Worm (Caenorhabditis elegans) whole organism, late embryonic: ENCODE results near the gene F23F1.4.

Experiments used
- F13H6.1 ChIP-seq: sonication (generic microtip); optimal IDR thresholded peaks from 2 replicates; lab custom pipeline; 2016; ENCODE audit warnings: missing genetic modification characterization, missing compliant biosample characterization
- K09A11.1 ChIP-seq: sonication (generic microtip); optimal IDR thresholded peaks from 2 replicates; lab custom pipeline; 2017; ENCODE audit warnings: antibody characterized with exemption, mild to moderate bottlenecking, missing genetic modification characterization, missing compliant biosample characterization; ENCODE audit not compliant: insufficient read depth
- T23F11.4 ChIP-seq: fragments of 200-800 bp; sonication (Bioruptor generic); optimal IDR thresholded peaks from 2 replicates; lab custom pipeline; 2018; ENCODE audit warnings: mild to moderate bottlenecking, missing genetic modification characterization, missing compliant biosample characterization
- ceh-14 ChIP-seq: sonication (generic microtip); optimal IDR thresholded peaks from 2 replicates; lab custom pipeline; 2016; ENCODE audit warnings: missing genotype, missing genetic modification characterization, missing compliant biosample characterization
- ceh-18 ChIP-seq: sonication (generic microtip); optimal IDR thresholded peaks from 2 replicates; lab custom pipeline; 2016; ENCODE audit warnings: missing genetic modification characterization, missing compliant biosample characterization
- ceh-19 ChIP-seq: fragments of 200-800 bp; sonication (Bioruptor generic); optimal IDR thresholded peaks from 2 replicates; lab custom pipeline; 2018; ENCODE audit warnings: mild to moderate bottlenecking, missing genetic modification characterization, missing compliant biosample characterization
- ceh-22 ChIP-seq: sonication (generic microtip); optimal IDR thresholded peaks from 2 replicates; lab custom pipeline; 2017; ENCODE audit warnings: missing biosample characterization, missing genetic modification characterization
- ceh-24 ChIP-seq: sonication (generic microtip); optimal IDR thresholded peaks from 2 replicates; lab custom pipeline; 2016; ENCODE audit warnings: mild to moderate bottlenecking, missing genetic modification characterization, missing compliant biosample characterization
- ceh-34 ChIP-seq: sonication (generic microtip); optimal IDR thresholded peaks from 2 replicates; lab custom pipeline; 2016; ENCODE audit warnings: mild to moderate bottlenecking, missing genetic modification characterization, missing compliant biosample characterization
- ceh-45 ChIP-seq: fragments of 200-800 bp; sonication (Bioruptor generic); IDR thresholded peaks from 2 replicates; pipeline ENCODE4 v1.3.6; 2022; ENCODE audit warnings: missing genetic modification reagents, missing genetic modification characterization, missing compliant biosample characterization
- ceh-6 ChIP-seq: fragments of 200-800 bp; sonication (Bioruptor generic); optimal IDR thresholded peaks from 2 replicates; lab custom pipeline; 2018; ENCODE audit warnings: mild to moderate bottlenecking, missing genetic modification characterization, missing compliant biosample characterization
- ceh-9 ChIP-seq: sonication (generic microtip); optimal IDR thresholded peaks from 2 replicates; lab custom pipeline; 2016; ENCODE audit warnings: mild to moderate bottlenecking, missing genetic modification characterization, inconsistent platforms, missing compliant biosample characterization
- dve-1 ChIP-seq: sonication (generic microtip); optimal IDR thresholded peaks from 2 replicates; lab custom pipeline; 2017; ENCODE audit warnings: antibody characterized with exemption, mild to moderate bottlenecking, missing genetic modification characterization, missing compliant biosample characterization
- fax-1 ChIP-seq: sonication (generic microtip); optimal IDR thresholded peaks from 2 replicates; lab custom pipeline; 2016; ENCODE audit warnings: missing genotype, missing genetic modification characterization, missing compliant biosample characterization
- hlh-13 ChIP-seq: fragments of 200-800 bp; sonication (Bioruptor generic); optimal IDR thresholded peaks from 2 replicates; lab custom pipeline; 2018; ENCODE audit warnings: mild to moderate bottlenecking, missing genetic modification characterization, missing compliant biosample characterization
- hlh-30 ChIP-seq: sonication (generic microtip); optimal IDR thresholded peaks from 2 replicates; lab custom pipeline; 2017; ENCODE audit warnings: antibody characterized with exemption, missing genetic modification characterization, missing compliant biosample characterization; ENCODE audit not compliant: insufficient read depth
- hlh-6 ChIP-seq: sonication (generic microtip); optimal IDR thresholded peaks from 2 replicates; lab custom pipeline; 2016; ENCODE audit warnings: missing genotype, missing genetic modification characterization, missing compliant biosample characterization
- lin-11 ChIP-seq: fragments of 200-800 bp; sonication (Bioruptor generic); optimal IDR thresholded peaks from 2 replicates; lab custom pipeline; 2018; ENCODE audit warnings: mild to moderate bottlenecking, missing genetic modification characterization, missing compliant biosample characterization
- madf-2 ChIP-seq: sonication (generic microtip); optimal IDR thresholded peaks from 2 replicates; lab custom pipeline; 2017; ENCODE audit warnings: missing genetic modification characterization, missing compliant biosample characterization
- mec-3 ChIP-seq: sonication (generic microtip); optimal IDR thresholded peaks from 2 replicates; lab custom pipeline; 2016; ENCODE audit warnings: borderline replicate concordance, missing genetic modification characterization, missing compliant biosample characterization
- nfya-1 ChIP-seq: sonication (generic microtip); optimal IDR thresholded peaks from 2 replicates; lab custom pipeline; 2017; ENCODE audit warnings: missing genetic modification characterization, mild to moderate bottlenecking, missing compliant biosample characterization, antibody characterized with exemption, moderate library complexity
- nhr-232 ChIP-seq: sonication (generic microtip); optimal IDR thresholded peaks from 2 replicates; lab custom pipeline; 2016; ENCODE audit warnings: missing genetic modification characterization, missing compliant biosample characterization
- npax-4 ChIP-seq: sonication (generic microtip); optimal IDR thresholded peaks from 2 replicates; lab custom pipeline; 2016; ENCODE audit warnings: missing genetic modification characterization, missing compliant biosample characterization
- odd-2 ChIP-seq: sonication (generic microtip); optimal IDR thresholded peaks from 2 replicates; lab custom pipeline; 2017; ENCODE audit warnings: antibody characterized with exemption, mild to moderate bottlenecking, missing genetic modification characterization, missing compliant biosample characterization
- pag-3 ChIP-seq: sonication (generic microtip); optimal IDR thresholded peaks from 2 replicates; lab custom pipeline; 2016; ENCODE audit warnings: missing compliant biosample characterization, missing genetic modification characterization, borderline replicate concordance
- pax-1 ChIP-seq: fragments of 150-350 bp; optimal IDR thresholded peaks from 2 replicates; lab custom pipeline; 2014; ENCODE audit warnings: missing biosample characterization, missing genetic modification characterization
- pha-2 ChIP-seq: sonication (generic microtip); optimal IDR thresholded peaks from 2 replicates; lab custom pipeline; 2017; ENCODE audit warnings: mild to moderate bottlenecking, missing genetic modification characterization, missing compliant biosample characterization
- pqm-1 ChIP-seq: sonication (generic microtip); optimal IDR thresholded peaks from 2 replicates; lab custom pipeline; 2016; ENCODE audit warnings: missing genetic modification characterization, missing compliant biosample characterization
- ref-2 ChIP-seq: sonication (generic microtip); optimal IDR thresholded peaks from 2 replicates; lab custom pipeline; 2016; ENCODE audit warnings: missing genetic modification characterization, missing compliant biosample characterization
- rnt-1 ChIP-seq: sonication (generic microtip); optimal IDR thresholded peaks from 2 replicates; lab custom pipeline; 2016; ENCODE audit warnings: missing genetic modification characterization, missing compliant biosample characterization
- sdc-2 ChIP-seq: sonication (generic microtip); optimal IDR thresholded peaks from 2 replicates; lab custom pipeline; 2016; ENCODE audit warnings: missing genotype, missing genetic modification characterization, missing compliant biosample characterization
- sox-2 ChIP-seq: fragments of 200-800 bp; sonication (Bioruptor generic); IDR thresholded peaks from 2 replicates; pipeline ENCODE4 v1.3.6; 2022; ENCODE audit warnings: missing genetic modification reagents, missing genetic modification characterization, missing compliant biosample characterization
- sox-4 ChIP-seq: sonication (generic microtip); optimal IDR thresholded peaks from 2 replicates; lab custom pipeline; 2017; ENCODE audit warnings: mild to moderate bottlenecking, missing genetic modification characterization, inconsistent platforms, missing compliant biosample characterization
- syd-9 ChIP-seq: sonication (generic microtip); optimal IDR thresholded peaks from 2 replicates; lab custom pipeline; 2016; ENCODE audit warnings: mild to moderate bottlenecking, missing genetic modification characterization, moderate library complexity, missing compliant biosample characterization
- tbx-7 ChIP-seq: sonication (generic microtip); optimal IDR thresholded peaks from 2 replicates; lab custom pipeline; 2016; ENCODE audit warnings: missing genotype, missing genetic modification characterization, missing compliant biosample characterization
- unc-3 ChIP-seq, 2 experiments: fragments of 200-800 bp in 1 of 2; sonication (Bioruptor generic) in 1 of 2; sonication (generic microtip) in 1 of 2; conservative IDR thresholded peaks in 1 of 2; optimal IDR thresholded peaks in 1 of 2; 2 replicates each; pipeline versions ENCODE4 v1.3.6 to Lab custom; 2016 to 2022; ENCODE audit warnings: missing compliant biosample characterization in 2 of 2, missing genetic modification characterization in 2 of 2, missing genetic modification reagents in 1 of 2
- unc-42 ChIP-seq: sonication (generic microtip); optimal IDR thresholded peaks from 2 replicates; lab custom pipeline; 2016; ENCODE audit warnings: missing genotype, missing genetic modification characterization, missing compliant biosample characterization
- unc-55 ChIP-seq: sonication (generic microtip); optimal IDR thresholded peaks from 2 replicates; lab custom pipeline; 2017; ENCODE audit warnings: missing biosample characterization, missing genetic modification reagents, missing genetic modification characterization

Gene F23F1.4

DNA sequence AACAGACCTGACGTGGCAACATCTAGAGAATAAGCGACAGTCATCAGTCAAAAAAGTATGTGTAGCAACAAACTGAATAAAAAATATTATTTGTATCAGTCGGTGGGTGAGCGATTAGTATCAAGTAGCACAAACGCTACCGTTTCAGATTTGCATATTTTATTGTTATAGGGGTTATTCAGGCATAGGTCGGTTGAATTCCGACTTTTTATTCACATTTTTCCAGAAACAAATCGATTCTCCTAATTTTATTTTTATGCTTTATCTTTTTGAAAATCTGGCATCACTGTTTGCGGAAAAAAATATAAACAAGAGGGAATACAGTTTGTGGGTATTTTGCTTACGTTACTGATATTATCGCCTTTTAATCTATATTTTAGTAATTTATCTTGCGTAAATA lies 16.4 kb downstream of the F23F1.4 start, which contains the start of gene best-4:
Gene best-4 (minus strand): TSS at position 101 of the 400 bp plus-strand sequence.
- TF ChIP-seq sox-4 (no peak), tbx-7 (tag; lab: Kevin White, UChicago) (no peak), ceh-14 (tag; lab: Kevin White, UChicago) (no peak), ceh-34 (no peak), madf-2 (no peak), odd-2 (tag; lab: Kevin White, UChicago) (no peak), sox-2 (GFP tag; lab: Robert Waterston, UW) (no peak), fax-1 (tag; lab: Kevin White, UChicago) (no peak), pag-3 (tag; lab: Kevin White, UChicago) (no peak), ceh-9 (tag; lab: Kevin White, UChicago) (no peak), F13H6.1 (tag; lab: Kevin White, UChicago) (no peak), unc-42 (tag; lab: Kevin White, UChicago) (no peak), nfya-1 (no peak), dve-1 (no peak), ceh-18 (tag; lab: Kevin White, UChicago) (no peak), K09A11.1 (no peak), hlh-6 (no peak), sdc-2 (tag; lab: Kevin White, UChicago) (no peak), ceh-19 (GFP tag; lab: Kevin White, UChicago) (no peak), unc-55 (GFP tag; lab: Kevin White, UChicago) (no peak)

DNA sequence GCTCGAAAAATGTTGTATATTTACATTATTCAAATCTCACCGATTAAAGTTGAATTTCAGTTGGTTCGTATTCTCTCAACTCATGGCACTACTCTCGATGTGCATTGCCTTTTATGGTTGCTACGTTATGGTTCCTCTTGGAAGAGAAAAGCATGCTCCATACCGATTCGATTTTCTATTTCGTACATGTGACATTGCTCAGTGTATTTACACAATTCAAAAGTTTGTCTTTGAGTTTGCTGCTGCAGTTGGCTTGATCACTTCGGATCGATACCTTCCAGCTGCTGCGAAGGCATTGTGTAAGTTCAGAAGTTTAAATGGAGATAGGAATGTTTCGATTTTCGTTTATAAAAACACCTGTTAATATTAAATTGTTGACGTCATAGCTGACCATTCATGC lies 20.0 kb downstream of the F23F1.4 start:
- TF ChIP-seq npax-4 (tag; lab: Kevin White, UChicago) (no peak), mec-3 (tag; lab: Kevin White, UChicago) (no peak), unc-3 (GFP tag; conservative IDR thresholded peaks at IDR 0.05; lab: Robert Waterston, UW) (no peak), unc-3 (tag; optimal IDR thresholded peaks at IDR 0.05; lab: Kevin White, UChicago) (no peak), nhr-232 (no peak), lin-11 (tag; lab: Kevin White, UChicago) (no peak), syd-9 (no peak), pqm-1 (tag; lab: Kevin White, UChicago) (no peak), pha-2 (tag; lab: Kevin White, UChicago) (no peak)

DNA sequence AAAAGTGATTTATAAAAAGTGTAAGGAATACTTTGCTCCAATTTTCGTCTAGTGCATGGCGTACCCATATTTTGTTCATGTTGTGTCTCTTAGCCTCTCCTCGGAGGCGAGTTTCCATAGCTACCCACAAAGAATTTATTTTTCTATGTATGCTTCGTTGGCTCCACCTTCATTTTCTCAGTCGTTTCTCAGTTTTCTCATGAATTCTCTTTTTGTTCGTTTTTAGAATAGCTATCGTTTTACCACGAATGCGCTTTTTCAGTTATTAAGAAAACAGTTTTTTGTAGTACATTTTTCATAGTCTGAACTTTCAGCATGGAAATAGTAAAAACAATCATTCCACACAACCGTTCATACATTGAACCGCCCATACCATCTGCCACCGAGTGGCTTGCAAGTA lies 21.9 kb downstream of the F23F1.4 start, which contains the start of gene osta-1:
Gene osta-1 (plus strand): TSS at position 309 of the 400 bp plus-strand sequence.
- TF ChIP-seq dve-1 = no peak
- TF ChIP-seq hlh-13 = no peak
- no peak for TF ChIP-seq T23F11.4 (GFP tag; lab: Kevin White, UChicago)
- TF ChIP-seq unc-42 (tag; lab: Kevin White, UChicago) = no peak
- no peak for TF ChIP-seq ceh-6 (GFP tag; lab: Kevin White, UChicago)
- no peak for TF ChIP-seq unc-3 (GFP tag; conservative IDR thresholded peaks at IDR 0.05; lab: Robert Waterston, UW)
- no peak for TF ChIP-seq unc-3 (tag; optimal IDR thresholded peaks at IDR 0.05; lab: Kevin White, UChicago)
- TF ChIP-seq ceh-24 (tag; lab: Kevin White, UChicago) = no peak
- TF ChIP-seq ref-2 (tag; lab: Kevin White, UChicago) = no peak
- no peak for TF ChIP-seq mec-3 (tag; lab: Kevin White, UChicago)
- TF ChIP-seq rnt-1 (tag; lab: Kevin White, UChicago) = no peak
- TF ChIP-seq ceh-45 = no peak
- TF ChIP-seq pax-1 (tag; lab: Kevin White, UChicago) = no peak
- no peak for TF ChIP-seq ceh-22 (tag; lab: Kevin White, UChicago)
- TF ChIP-seq hlh-30 (tag; lab: Kevin White, UChicago) = no peak
